Fruit fly (Drosophila melanogaster): ENCODE results near the gene Spindly.

The Spindly gene

dm6 chr2L:3483672-3484071 lies 46.4 kb downstream of the Spindly start:
- TF ChIP-seq CG8478 (optimal IDR thresholded peaks at IDR 0.05) (no peak), CTCF (optimal IDR thresholded peaks at IDR 0.05) (no peak)

dm6 chr2L:3482712-3483111 lies 47.4 kb downstream of the Spindly start:
- no peak for TF ChIP-seq CTCF (optimal IDR thresholded peaks at IDR 0.05)
- no peak for TF ChIP-seq CG8478 (optimal IDR thresholded peaks at IDR 0.05)

- TF ChIP-seq CTCF (optimal IDR thresholded peaks at IDR 0.05) (no peak), CG8478 (optimal IDR thresholded peaks at IDR 0.05) (no peak)
Observed at dm6 chr2L:3482037-3482436, 48.1 kb downstream of the Spindly start.

dm6 chr2L:3480443-3480839 lies 49.7 kb downstream of the Spindly start:
- TF ChIP-seq CTCF (optimal IDR thresholded peaks at IDR 0.05) (peak; percentile 67 to 89), CG8478 (optimal IDR thresholded peaks at IDR 0.05) (no peak)

- TF ChIP-seq CG8478 (optimal IDR thresholded peaks at IDR 0.05) = no peak
- no peak for TF ChIP-seq CTCF (optimal IDR thresholded peaks at IDR 0.05)
Observed at dm6 chr2L:3479697-3480442, 50.2 kb downstream of the Spindly start.

- TF ChIP-seq CG8478 (optimal IDR thresholded peaks at IDR 0.05) (no peak), CTCF (optimal IDR thresholded peaks at IDR 0.05) (no peak)
Observed at dm6 chr2L:3478034-3478880, 51.9 kb downstream of the Spindly start, which contains the start of gene Thor. Gene Thor, plus strand, starts transcription at chr2L:3478434.

All from S2 (cell line).